Worm (Caenorhabditis elegans) whole organism, young adult: ENCODE data around the gene F28H7.3.

Experiments
- F33H1.4 ChIP-seq: fragments of 200-800 bp; sonication (Bioruptor generic); IDR thresholded peaks from 2 replicates; pipeline ENCODE4 v1.3.6; 2022; ENCODE audit warnings: missing genetic modification reagents, missing genetic modification characterization, missing compliant biosample characterization
- F37B4.10 ChIP-seq: fragments of 200-800 bp; sonication (Bioruptor generic); IDR thresholded peaks from 2 replicates; pipeline ENCODE4 v1.3.6; 2022; ENCODE audit warnings: missing genetic modification characterization, missing compliant biosample characterization
- T07F8.4 ChIP-seq: sonication (generic microtip); optimal IDR thresholded peaks from 2 replicates; lab custom pipeline; 2016; ENCODE audit warnings: mild to moderate bottlenecking, missing genetic modification characterization, moderate library complexity, missing compliant biosample characterization
- athp-1 ChIP-seq: sonication (generic microtip); optimal IDR thresholded peaks from 2 replicates; lab custom pipeline; 2017; ENCODE audit warnings: mild to moderate bottlenecking, missing genetic modification characterization, missing compliant biosample characterization
- dpl-1 ChIP-seq: fragments of 150-350 bp; optimal IDR thresholded peaks from 2 replicates; lab custom pipeline; 2014; ENCODE audit warnings: missing biosample characterization, missing genetic modification reagents, missing genetic modification characterization
- efl-1 ChIP-seq: fragments of 150-350 bp; optimal IDR thresholded peaks from 2 replicates; lab custom pipeline; 2014; ENCODE audit warnings: missing biosample characterization, missing genetic modification reagents, missing genetic modification characterization
- him-1 ChIP-seq: sonication (generic microtip); optimal IDR thresholded peaks from 2 replicates; lab custom pipeline; 2016; ENCODE audit warnings: missing genotype, missing genetic modification reagents, missing genetic modification characterization, missing compliant biosample characterization
- lin-54 ChIP-seq: fragments of 200-800 bp; sonication (Bioruptor generic); optimal IDR thresholded peaks from 2 replicates; lab custom pipeline; 2018; ENCODE audit warnings: mild to moderate bottlenecking, missing genetic modification characterization, missing compliant biosample characterization
- madf-8 ChIP-seq: fragments of 200-800 bp; sonication (Bioruptor generic); conservative IDR thresholded peaks from 2 replicates; pipeline ENCODE4 v1.3.6; 2022; ENCODE audit warnings: missing genetic modification reagents, missing genetic modification characterization, missing compliant biosample characterization
- snpc-4 ChIP-seq, 5 experiments: fragments of 150-350 bp in 1 of 5; sonication (generic microtip) in 4 of 5; optimal IDR thresholded peaks; 2 replicates each; lab custom pipeline; 2014 to 2018; ENCODE audit warnings: missing genetic modification characterization in 5 of 5, missing biosample characterization in 3 of 5, antibody characterized with exemption in 2 of 5, mild to moderate bottlenecking in 2 of 5, missing compliant biosample characterization in 2 of 5, missing genotype in 2 of 5, moderate library complexity in 2 of 5, missing genetic modification reagents in 1 of 5
- ztf-22 ChIP-seq: fragments of 200-800 bp; sonication (Bioruptor generic); optimal IDR thresholded peaks from 2 replicates; lab custom pipeline; 2018; ENCODE audit warnings: mild to moderate bottlenecking, missing genetic modification characterization, moderate library complexity, missing compliant biosample characterization
- ztf-26 ChIP-seq: sonication (generic microtip); optimal IDR thresholded peaks from 2 replicates; lab custom pipeline; 2017; ENCODE audit warnings: missing genetic modification characterization, missing compliant biosample characterization

DNA sequence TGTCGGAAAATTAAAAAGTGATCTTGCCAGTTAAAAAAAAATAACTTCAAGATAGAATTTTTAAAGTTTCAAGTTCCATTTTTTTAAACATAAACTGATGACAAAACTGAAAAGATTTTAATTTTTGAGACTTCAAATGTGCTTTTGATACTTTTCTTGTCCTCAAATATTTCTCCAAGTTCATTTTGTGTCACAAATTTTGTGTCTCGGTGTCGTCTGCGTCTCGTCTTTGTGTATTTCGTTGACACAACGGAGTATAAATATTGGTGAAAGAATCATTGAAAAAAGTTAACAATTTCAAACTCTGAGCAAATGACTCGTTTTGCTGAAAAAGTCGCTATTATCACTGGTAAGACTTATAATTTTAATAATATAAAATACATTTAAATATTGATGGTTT is 33.4 kb upstream of the F28H7.3 start, which contains the start of gene D1054.8:
- TF ChIP-seq F33H1.4 (GFP tag; lab: Robert Waterston, UW) = no peak
- no peak for TF ChIP-seq efl-1 (GFP tag; lab: Kevin White, UChicago)
- no peak for TF ChIP-seq F37B4.10 (GFP tag; lab: Robert Waterston, UW)
- no peak for TF ChIP-seq ztf-26 (tag; lab: Kevin White, UChicago)
- no peak for TF ChIP-seq snpc-4 (GFP tag; optimal IDR thresholded peaks at IDR 0.05; lab: Kevin White, UChicago)
- no peak for TF ChIP-seq snpc-4 (tag; optimal IDR thresholded peaks at IDR 0.05; lab: Kevin White, UChicago)
- no peak for TF ChIP-seq him-1 (tag; lab: Kevin White, UChicago)
- no peak for TF ChIP-seq T07F8.4 (tag; lab: Kevin White, UChicago)
- TF ChIP-seq lin-54 (GFP tag; lab: Kevin White, UChicago) = no peak
- no peak for TF ChIP-seq dpl-1
- no peak for TF ChIP-seq ztf-22 (GFP tag; lab: Kevin White, UChicago)
- TF ChIP-seq athp-1 (tag; lab: Kevin White, UChicago) = no peak
- TF ChIP-seq madf-8 (GFP tag; lab: Robert Waterston, UW) = no peak
